Worm (Caenorhabditis elegans): ENCODE measurements around the gene srv-13.

Gene srv-13

ce11 chrIV:6433424-6433823 is 28.5 kb downstream of the srv-13 start:
- TF ChIP-seq ref-1 (GFP tag; conservative IDR thresholded peaks at IDR 0.05) = no peak
- no peak for TF ChIP-seq ztf-29 (GFP tag; IDR thresholded peaks at IDR 0.05)
- TF ChIP-seq ztf-23 (GFP tag; IDR thresholded peaks at IDR 0.05) = no peak
- TF ChIP-seq tab-1 (GFP tag; IDR thresholded peaks at IDR 0.05) = no peak
- no peak for TF ChIP-seq med-1 (GFP tag; optimal IDR thresholded peaks at IDR 0.05; ENCODE audit: insufficient read depth)

ce11 chrIV:6438051-6438450 is 33.1 kb downstream of the srv-13 start, which contains the start of gene dlc-5:
TSS of gene dlc-5 (plus strand) at chrIV:6438204.
- TF ChIP-seq ref-1 (GFP tag; conservative IDR thresholded peaks at IDR 0.05) = no peak
- TF ChIP-seq tab-1 (GFP tag; IDR thresholded peaks at IDR 0.05) = no peak
- no peak for TF ChIP-seq flt-1 (GFP tag; IDR thresholded peaks at IDR 0.05)
- no peak for TF ChIP-seq cog-1 (tag; optimal IDR thresholded peaks at IDR 0.05)
- TF ChIP-seq ztf-29 (GFP tag; IDR thresholded peaks at IDR 0.05) = no peak
- no peak for TF ChIP-seq T22C8.4 (GFP tag; IDR thresholded peaks at IDR 0.05)
- no peak for TF ChIP-seq klf-2 (GFP tag; conservative IDR thresholded peaks at IDR 0.05)

ce11 chrIV:6441601-6442000 is 36.6 kb downstream of the srv-13 start, which contains the start of gene Y73B6BL.31:
TSS of gene Y73B6BL.31 (plus strand) at chrIV:6441901.
- TF ChIP-seq med-1 (GFP tag; optimal IDR thresholded peaks at IDR 0.05; ENCODE audit: insufficient read depth) = no peak
- TF ChIP-seq ztf-23 (GFP tag; IDR thresholded peaks at IDR 0.05) = no peak
- TF ChIP-seq T22C8.4 (GFP tag; IDR thresholded peaks at IDR 0.05) = no peak
- no peak for TF ChIP-seq cog-1 (tag; optimal IDR thresholded peaks at IDR 0.05)
- TF ChIP-seq flt-1 (GFP tag; IDR thresholded peaks at IDR 0.05) = no peak

ce11 chrIV:6442016-6442618 is 37.1 kb downstream of the srv-13 start:
- TF ChIP-seq cog-1 (tag; optimal IDR thresholded peaks at IDR 0.05) (no peak), ref-1 (GFP tag; conservative IDR thresholded peaks at IDR 0.05) (no peak), tab-1 (GFP tag; IDR thresholded peaks at IDR 0.05) (no peak), T22C8.4 (GFP tag; IDR thresholded peaks at IDR 0.05) (no peak), ztf-23 (GFP tag; IDR thresholded peaks at IDR 0.05) (no peak), klf-2 (GFP tag; conservative IDR thresholded peaks at IDR 0.05) (no peak), med-1 (GFP tag; optimal IDR thresholded peaks at IDR 0.05; ENCODE audit: insufficient read depth) (no peak), flt-1 (GFP tag; IDR thresholded peaks at IDR 0.05) (no peak), ztf-29 (GFP tag; IDR thresholded peaks at IDR 0.05) (no peak)

ce11 chrIV:6443018-6443417 is 38.0 kb downstream of the srv-13 start:
- no peak for TF ChIP-seq ztf-23 (GFP tag; IDR thresholded peaks at IDR 0.05)
- no peak for TF ChIP-seq tab-1 (GFP tag; IDR thresholded peaks at IDR 0.05)
- TF ChIP-seq med-1 (GFP tag; optimal IDR thresholded peaks at IDR 0.05; ENCODE audit: insufficient read depth) = no peak
- no peak for TF ChIP-seq cog-1 (tag; optimal IDR thresholded peaks at IDR 0.05)
- TF ChIP-seq ztf-29 (GFP tag; IDR thresholded peaks at IDR 0.05) = no peak
- no peak for TF ChIP-seq ref-1 (GFP tag; conservative IDR thresholded peaks at IDR 0.05)
- TF ChIP-seq flt-1 (GFP tag; IDR thresholded peaks at IDR 0.05) = no peak
- no peak for TF ChIP-seq klf-2 (GFP tag; conservative IDR thresholded peaks at IDR 0.05)
- no peak for TF ChIP-seq T22C8.4 (GFP tag; IDR thresholded peaks at IDR 0.05)

ce11 chrIV:6457472-6457871 is 52.5 kb downstream of the srv-13 start, which contains the start of gene lgc-10:
TSS of gene lgc-10 (minus strand) at chrIV:6457572.
- no peak for TF ChIP-seq ztf-23 (GFP tag; IDR thresholded peaks at IDR 0.05)
- TF ChIP-seq cog-1 (tag; optimal IDR thresholded peaks at IDR 0.05) = no peak
- no peak for TF ChIP-seq ztf-29 (GFP tag; IDR thresholded peaks at IDR 0.05)
- no peak for TF ChIP-seq klf-2 (GFP tag; conservative IDR thresholded peaks at IDR 0.05)
- TF ChIP-seq med-1 (GFP tag; optimal IDR thresholded peaks at IDR 0.05; ENCODE audit: insufficient read depth) = no peak
- no peak for TF ChIP-seq flt-1 (GFP tag; IDR thresholded peaks at IDR 0.05)
- no peak for TF ChIP-seq T22C8.4 (GFP tag; IDR thresholded peaks at IDR 0.05)
- no peak for TF ChIP-seq ref-1 (GFP tag; conservative IDR thresholded peaks at IDR 0.05)
